Fruit fly (Drosophila melanogaster): ENCODE data around the gene RpS12.
A peak's percentile ranks its signal among the peaks of the same experiment; 100 is the strongest.

Gene RpS12

dm6 chr3L:13015195-13015822, 7.8 kb upstream of the RpS12 start, which contains the start of gene MICAL-like:
Gene MICAL-like, minus strand, starts transcription at chr3L:13015332.
- TF ChIP-seq dsf (GFP tag; optimal IDR thresholded peaks at IDR 0.05; ENCODE audit: borderline replicate concordance): no peak
- no peak for TF ChIP-seq dl (GFP tag; optimal IDR thresholded peaks at IDR 0.05; ENCODE audit: insufficient read depth in 1 of 2, partially characterized antibody in 2 of 2)
- TF ChIP-seq Rel (GFP tag; optimal IDR thresholded peaks at IDR 0.05): no peak
- no peak for TF ChIP-seq Rel (tag; optimal IDR thresholded peaks at IDR 0.05)
- TF ChIP-seq pan (optimal IDR thresholded peaks at IDR 0.05): no peak
- TF ChIP-seq psq (GFP tag; optimal IDR thresholded peaks at IDR 0.05): peak; percentile 33
- peak; percentile 59 for TF ChIP-seq brk (GFP tag; optimal IDR thresholded peaks at IDR 0.05)
- TF ChIP-seq Dif (GFP tag; optimal IDR thresholded peaks at IDR 0.05; ENCODE audit: partially characterized antibody): no peak
- no peak for TF ChIP-seq br (GFP tag; optimal IDR thresholded peaks at IDR 0.05)
- TF ChIP-seq ey (GFP tag; optimal IDR thresholded peaks at IDR 0.05): peak; percentile 8
- TF ChIP-seq Myc (optimal IDR thresholded peaks at IDR 0.05): no peak
- peak; percentile 19 for TF ChIP-seq woc (GFP tag; optimal IDR thresholded peaks at IDR 0.05)
- no peak for TF ChIP-seq Hr78 (GFP tag; optimal IDR thresholded peaks at IDR 0.05)
- no peak for TF ChIP-seq foxo (GFP tag; optimal IDR thresholded peaks at IDR 0.05)
- peak; percentile 8 for TF ChIP-seq GATAd (GFP tag; optimal IDR thresholded peaks at IDR 0.05)
- TF ChIP-seq jim (GFP tag; optimal IDR thresholded peaks at IDR 0.05): no peak
- no peak for TF ChIP-seq CG32264 (GFP tag; optimal IDR thresholded peaks at IDR 0.05)
- peak; percentile 35 for TF ChIP-seq Hr83 (GFP tag; optimal IDR thresholded peaks at IDR 0.05; ENCODE audit: poor library complexity, severe bottlenecking)
- no peak for TF ChIP-seq sage (GFP tag; optimal IDR thresholded peaks at IDR 0.05)
- no peak for TF ChIP-seq Abd-B (GFP tag; optimal IDR thresholded peaks at IDR 0.05)
- TF ChIP-seq Jra (GFP tag; optimal IDR thresholded peaks at IDR 0.05): peak; percentile 75
- no peak for TF ChIP-seq OdsH (GFP tag; optimal IDR thresholded peaks at IDR 0.05)
- TF ChIP-seq Hnf4 (GFP tag; optimal IDR thresholded peaks at IDR 0.05): peak; percentile 61
- no peak for TF ChIP-seq CrebA (GFP tag; optimal IDR thresholded peaks at IDR 0.05; ENCODE audit: borderline replicate concordance)
- TF ChIP-seq Vsx2 (GFP tag; optimal IDR thresholded peaks at IDR 0.05; ENCODE audit: partially characterized antibody): no peak
- TF ChIP-seq Mio (GFP tag; optimal IDR thresholded peaks at IDR 0.05): no peak
- peak; percentile 27 for TF ChIP-seq HLH106 (tag; optimal IDR thresholded peaks at IDR 0.05)
- no peak for TF ChIP-seq lola (GFP tag; optimal IDR thresholded peaks at IDR 0.05)
- no peak for TF ChIP-seq usp (GFP tag; optimal IDR thresholded peaks at IDR 0.05)
- TF ChIP-seq dmrt93B (GFP tag; optimal IDR thresholded peaks at IDR 0.05): no peak
- no peak for TF ChIP-seq CG9705 (GFP tag; optimal IDR thresholded peaks at IDR 0.05)
- no peak for TF ChIP-seq sv (GFP tag; optimal IDR thresholded peaks at IDR 0.05)
- TF ChIP-seq Sp1 (GFP tag; optimal IDR thresholded peaks at IDR 0.05): no peak
- TF ChIP-seq fru (GFP tag; optimal IDR thresholded peaks at IDR 0.05): no peak
- TF ChIP-seq N (GFP tag; optimal IDR thresholded peaks at IDR 0.05): no peak
- no peak for TF ChIP-seq Dfd (GFP tag; optimal IDR thresholded peaks at IDR 0.05)
- no peak for TF ChIP-seq h (GFP tag; optimal IDR thresholded peaks at IDR 0.05)
- TF ChIP-seq tai (GFP tag; optimal IDR thresholded peaks at IDR 0.05): peak; percentile 74
- peak; percentile 56 for TF ChIP-seq rgr (GFP tag; optimal IDR thresholded peaks at IDR 0.05)

- peak; percentile 79 for TF ChIP-seq Hnf4 (GFP tag; optimal IDR thresholded peaks at IDR 0.05)
- TF ChIP-seq usp (GFP tag; optimal IDR thresholded peaks at IDR 0.05): no peak
- TF ChIP-seq dsf (GFP tag; optimal IDR thresholded peaks at IDR 0.05; ENCODE audit: borderline replicate concordance): no peak
- no peak for TF ChIP-seq lola (GFP tag; optimal IDR thresholded peaks at IDR 0.05)
- TF ChIP-seq dl (GFP tag; optimal IDR thresholded peaks at IDR 0.05; ENCODE audit: insufficient read depth in 1 of 2, partially characterized antibody in 2 of 2): no peak
- TF ChIP-seq CrebA (GFP tag; optimal IDR thresholded peaks at IDR 0.05; ENCODE audit: borderline replicate concordance): no peak
- TF ChIP-seq Hr78 (GFP tag; optimal IDR thresholded peaks at IDR 0.05): no peak
- TF ChIP-seq Mio (GFP tag; optimal IDR thresholded peaks at IDR 0.05): no peak
- no peak for TF ChIP-seq jim (GFP tag; optimal IDR thresholded peaks at IDR 0.05)
- peak; percentile 67 for TF ChIP-seq ey (GFP tag; optimal IDR thresholded peaks at IDR 0.05)
- TF ChIP-seq psq (GFP tag; optimal IDR thresholded peaks at IDR 0.05): peak; percentile 46
- peak; percentile 36 for TF ChIP-seq CG32264 (GFP tag; optimal IDR thresholded peaks at IDR 0.05)
- TF ChIP-seq fru (GFP tag; optimal IDR thresholded peaks at IDR 0.05): peak; percentile 70
- no peak for TF ChIP-seq Vsx2 (GFP tag; optimal IDR thresholded peaks at IDR 0.05; ENCODE audit: partially characterized antibody)
- peak; percentile 38 for TF ChIP-seq sv (GFP tag; optimal IDR thresholded peaks at IDR 0.05)
- no peak for TF ChIP-seq Rel (GFP tag; optimal IDR thresholded peaks at IDR 0.05)
- TF ChIP-seq Rel (tag; optimal IDR thresholded peaks at IDR 0.05): peak; percentile 41
- no peak for TF ChIP-seq Jra (GFP tag; optimal IDR thresholded peaks at IDR 0.05)
- peak; percentile 86 for TF ChIP-seq Hr83 (GFP tag; optimal IDR thresholded peaks at IDR 0.05; ENCODE audit: poor library complexity, severe bottlenecking)
- peak; percentile 84 for TF ChIP-seq HLH106 (tag; optimal IDR thresholded peaks at IDR 0.05)
- TF ChIP-seq tai (GFP tag; optimal IDR thresholded peaks at IDR 0.05): peak; percentile 65
- TF ChIP-seq woc (GFP tag; optimal IDR thresholded peaks at IDR 0.05): peak; percentile 59
- no peak for TF ChIP-seq dmrt93B (GFP tag; optimal IDR thresholded peaks at IDR 0.05)
- peak; percentile 21 for TF ChIP-seq brk (GFP tag; optimal IDR thresholded peaks at IDR 0.05)
- peak in 1 of 2 experiments; percentile 80 for TF ChIP-seq foxo (GFP tag; optimal IDR thresholded peaks at IDR 0.05)
- peak; percentile 68 for TF ChIP-seq br (GFP tag; optimal IDR thresholded peaks at IDR 0.05)
- TF ChIP-seq Sp1 (GFP tag; optimal IDR thresholded peaks at IDR 0.05): peak; percentile 81
- TF ChIP-seq OdsH (GFP tag; optimal IDR thresholded peaks at IDR 0.05): peak; percentile 49
- peak; percentile 5 for TF ChIP-seq Myc (optimal IDR thresholded peaks at IDR 0.05)
- peak; percentile 70 for TF ChIP-seq rgr (GFP tag; optimal IDR thresholded peaks at IDR 0.05)
- peak; percentile 77 for TF ChIP-seq h (GFP tag; optimal IDR thresholded peaks at IDR 0.05)
- TF ChIP-seq Abd-B (GFP tag; optimal IDR thresholded peaks at IDR 0.05): no peak
- TF ChIP-seq CG9705 (GFP tag; optimal IDR thresholded peaks at IDR 0.05): peak; percentile 82
- TF ChIP-seq N (GFP tag; optimal IDR thresholded peaks at IDR 0.05): no peak
- TF ChIP-seq sage (GFP tag; optimal IDR thresholded peaks at IDR 0.05): peak; percentile 60
These were observed 7.2 kb upstream of the RpS12 start, which contains the start of gene CG11267 for dm6 chr3L:13015823-13016465. Gene CG11267, plus strand, starts transcription at chr3L:13016050.

Measured in whole organism, wandering third instar larva.